Fruit fly (Drosophila melanogaster): ENCODE results near the gene CCT3.

CCT3 gene

dm6 chr3R:16646952-16647715 lies at the start of gene CCT3, which contains the start of gene CG10324:
TSS of gene CCT3 (plus strand) at chr3R:16647605.
TSS of gene CG10324 (minus strand) at chr3R:16647004.
- TF ChIP-seq CG11617 (GFP tag; optimal IDR thresholded peaks at IDR 0.05) (peak; percentile 27), CG7101 (tag; optimal IDR thresholded peaks at IDR 0.05) (peak; percentile 66), CG33017 (tag; optimal IDR thresholded peaks at IDR 0.05) (peak; percentile 57), CG5204 (GFP tag; optimal IDR thresholded peaks at IDR 0.05) (no peak), toe (GFP tag; optimal IDR thresholded peaks at IDR 0.05) (peak; percentile 78), bab1 (GFP tag; optimal IDR thresholded peaks at IDR 0.05) (peak; percentile 65), CG12768 (GFP tag; optimal IDR thresholded peaks at IDR 0.05) (peak; percentile 56), pad (GFP tag; optimal IDR thresholded peaks at IDR 0.05) (peak; percentile 24), cic (GFP tag; optimal IDR thresholded peaks at IDR 0.05) (no peak), kay (GFP tag; ENCODE audit: borderline replicate concordance) (peak; percentile 95), CG1620 (GFP tag; optimal IDR thresholded peaks at IDR 0.05) (peak; percentile 62), Mnt (GFP tag; optimal IDR thresholded peaks at IDR 0.05) (no peak), cnc (optimal IDR thresholded peaks at IDR 0.05) (no peak), Crg-1 (GFP tag; optimal IDR thresholded peaks at IDR 0.05) (peak; percentile 48), ovo (GFP tag; optimal IDR thresholded peaks at IDR 0.05) (peak; percentile 44), Clk (GFP tag; optimal IDR thresholded peaks at IDR 0.05) (no peak), CG14711 (tag; optimal IDR thresholded peaks at IDR 0.05) (peak; percentile 46), tj (GFP tag; optimal IDR thresholded peaks at IDR 0.05) (peak; percentile 61), Hr96 (GFP tag; optimal IDR thresholded peaks at IDR 0.05) (no peak), CG7045 (GFP tag; optimal IDR thresholded peaks at IDR 0.05) (peak; percentile 71)

dm6 chr3R:16599647-16600046 lies 47.8 kb upstream of the CCT3 start:
- TF ChIP-seq ovo (GFP tag; optimal IDR thresholded peaks at IDR 0.05) (no peak), tj (GFP tag; optimal IDR thresholded peaks at IDR 0.05) (no peak), bab1 (GFP tag; optimal IDR thresholded peaks at IDR 0.05) (no peak), cnc (optimal IDR thresholded peaks at IDR 0.05) (no peak), toe (GFP tag; optimal IDR thresholded peaks at IDR 0.05) (no peak), CG33017 (tag; optimal IDR thresholded peaks at IDR 0.05) (no peak), Mnt (GFP tag; optimal IDR thresholded peaks at IDR 0.05) (no peak), kay (GFP tag; ENCODE audit: borderline replicate concordance) (no peak), CG11617 (GFP tag; optimal IDR thresholded peaks at IDR 0.05) (no peak), CG7101 (tag; optimal IDR thresholded peaks at IDR 0.05) (no peak), CG5204 (GFP tag; optimal IDR thresholded peaks at IDR 0.05) (no peak), CG14711 (tag; optimal IDR thresholded peaks at IDR 0.05) (no peak), cic (GFP tag; optimal IDR thresholded peaks at IDR 0.05) (no peak)

dm6 chr3R:16600735-16601134 lies 46.7 kb upstream of the CCT3 start:
- TF ChIP-seq kay (GFP tag; ENCODE audit: borderline replicate concordance): no peak
- TF ChIP-seq pad (GFP tag; optimal IDR thresholded peaks at IDR 0.05): no peak
- no peak for TF ChIP-seq Clk (GFP tag; optimal IDR thresholded peaks at IDR 0.05)
- no peak for TF ChIP-seq CG7045 (GFP tag; optimal IDR thresholded peaks at IDR 0.05)
- no peak for TF ChIP-seq CG5204 (GFP tag; optimal IDR thresholded peaks at IDR 0.05)
- no peak for TF ChIP-seq cnc (optimal IDR thresholded peaks at IDR 0.05)
- no peak for TF ChIP-seq CG33017 (tag; optimal IDR thresholded peaks at IDR 0.05)
- TF ChIP-seq CG1620 (GFP tag; optimal IDR thresholded peaks at IDR 0.05): no peak
- no peak for TF ChIP-seq toe (GFP tag; optimal IDR thresholded peaks at IDR 0.05)
- TF ChIP-seq Crg-1 (GFP tag; optimal IDR thresholded peaks at IDR 0.05): no peak
- no peak for TF ChIP-seq Hr96 (GFP tag; optimal IDR thresholded peaks at IDR 0.05)
- no peak for TF ChIP-seq CG11617 (GFP tag; optimal IDR thresholded peaks at IDR 0.05)
- TF ChIP-seq tj (GFP tag; optimal IDR thresholded peaks at IDR 0.05): no peak
- no peak for TF ChIP-seq ovo (GFP tag; optimal IDR thresholded peaks at IDR 0.05)
- TF ChIP-seq Mnt (GFP tag; optimal IDR thresholded peaks at IDR 0.05): no peak
- TF ChIP-seq CG7101 (tag; optimal IDR thresholded peaks at IDR 0.05): no peak

- TF ChIP-seq Clk (GFP tag; optimal IDR thresholded peaks at IDR 0.05) (no peak), pad (GFP tag; optimal IDR thresholded peaks at IDR 0.05) (no peak), cnc (optimal IDR thresholded peaks at IDR 0.05) (no peak), CG11617 (GFP tag; optimal IDR thresholded peaks at IDR 0.05) (no peak), CG7045 (GFP tag; optimal IDR thresholded peaks at IDR 0.05) (no peak), CG14711 (tag; optimal IDR thresholded peaks at IDR 0.05) (no peak), CG5204 (GFP tag; optimal IDR thresholded peaks at IDR 0.05) (no peak), CG33017 (tag; optimal IDR thresholded peaks at IDR 0.05) (no peak), ovo (GFP tag; optimal IDR thresholded peaks at IDR 0.05) (no peak), CG7101 (tag; optimal IDR thresholded peaks at IDR 0.05) (no peak)
Measured at dm6 chr3R:16604715-16605114, 42.7 kb upstream of the CCT3 start, which contains the start of gene CG10345. TSS of gene CG10345 (minus strand) at chr3R:16604861.

- TF ChIP-seq Hr96 (GFP tag; optimal IDR thresholded peaks at IDR 0.05) (no peak), cnc (optimal IDR thresholded peaks at IDR 0.05) (no peak), tj (GFP tag; optimal IDR thresholded peaks at IDR 0.05) (no peak), Clk (GFP tag; optimal IDR thresholded peaks at IDR 0.05) (no peak), kay (GFP tag; ENCODE audit: borderline replicate concordance) (no peak), CG33017 (tag; optimal IDR thresholded peaks at IDR 0.05) (no peak), toe (GFP tag; optimal IDR thresholded peaks at IDR 0.05) (no peak), Mnt (GFP tag; optimal IDR thresholded peaks at IDR 0.05) (no peak), Crg-1 (GFP tag; optimal IDR thresholded peaks at IDR 0.05) (no peak), CG12768 (GFP tag; optimal IDR thresholded peaks at IDR 0.05) (no peak), CG1620 (GFP tag; optimal IDR thresholded peaks at IDR 0.05) (no peak)
Measured at dm6 chr3R:16605929-16606328, 41.5 kb upstream of the CCT3 start.

dm6 chr3R:16608920-16609319 lies 38.5 kb upstream of the CCT3 start, which contains the start of gene NPF:
TSS of gene NPF (plus strand) at chr3R:16609220.
- TF ChIP-seq Hr96 (GFP tag; optimal IDR thresholded peaks at IDR 0.05): no peak
- no peak for TF ChIP-seq CG33017 (tag; optimal IDR thresholded peaks at IDR 0.05)
- TF ChIP-seq CG7101 (tag; optimal IDR thresholded peaks at IDR 0.05): no peak
- no peak for TF ChIP-seq cic (GFP tag; optimal IDR thresholded peaks at IDR 0.05)
- TF ChIP-seq CG1620 (GFP tag; optimal IDR thresholded peaks at IDR 0.05): no peak
